Worm (Caenorhabditis elegans) whole organism, mixed stage, embryonic: ENCODE data around the gene let-711.

ENCODE experiments used
- M03D4.4 ChIP-seq: sonication (generic microtip); optimal IDR thresholded peaks from 2 replicates; lab custom pipeline; 2017; ENCODE audit warnings: mild to moderate bottlenecking, missing genetic modification characterization, missing compliant biosample characterization
- bed-3 ChIP-seq: fragments of 200-800 bp; sonication (Bioruptor generic); optimal IDR thresholded peaks from 3 replicates; lab custom pipeline; 2018; ENCODE audit warnings: mild to moderate bottlenecking, missing genetic modification characterization, moderate library complexity, missing compliant biosample characterization
- blmp-1 ChIP-seq: fragments of 150-350 bp; optimal IDR thresholded peaks from 2 replicates; lab custom pipeline; 2014; ENCODE audit warnings: missing biosample characterization, missing genetic modification characterization
- ceh-39 ChIP-seq: fragments of 150-350 bp; optimal IDR thresholded peaks from 2 replicates; lab custom pipeline; 2014; ENCODE audit warnings: missing biosample characterization, missing genetic modification characterization
- ceh-43 ChIP-seq: fragments of 200-800 bp; sonication (Bioruptor generic); optimal IDR thresholded peaks from 2 replicates; lab custom pipeline; 2018; ENCODE audit warnings: mild to moderate bottlenecking, missing genetic modification characterization, moderate library complexity, missing compliant biosample characterization
- ceh-83 ChIP-seq: fragments of 200-800 bp; sonication (Bioruptor generic); optimal IDR thresholded peaks from 2 replicates; lab custom pipeline; 2018; ENCODE audit warnings: mild to moderate bottlenecking, missing genetic modification characterization, missing compliant biosample characterization
- ces-1 ChIP-seq: fragments of 150-350 bp; optimal IDR thresholded peaks from 2 replicates; lab custom pipeline; 2014; ENCODE audit warnings: missing biosample characterization, missing genetic modification reagents, missing genetic modification characterization
- cnd-1 ChIP-seq: fragments of 200-800 bp; sonication (Bioruptor generic); optimal IDR thresholded peaks from 2 replicates; lab custom pipeline; 2018; ENCODE audit warnings: mild to moderate bottlenecking, missing genetic modification characterization, missing compliant biosample characterization
- drap-1 ChIP-seq: fragments of 200-800 bp; sonication (Bioruptor generic); optimal IDR thresholded peaks from 3 replicates; lab custom pipeline; 2018; ENCODE audit warnings: mild to moderate bottlenecking, missing genetic modification characterization, missing compliant biosample characterization
- elt-1 ChIP-seq: sonication (generic microtip); optimal IDR thresholded peaks from 2 replicates; lab custom pipeline; 2017; ENCODE audit warnings: missing genetic modification characterization, mild to moderate bottlenecking, missing compliant biosample characterization, antibody characterized with exemption, moderate library complexity, borderline replicate concordance; ENCODE audit not compliant: insufficient read depth
- elt-3 ChIP-seq: fragments of 150-350 bp; optimal IDR thresholded peaks from 2 replicates; lab custom pipeline; 2014; ENCODE audit warnings: missing biosample characterization, missing genetic modification characterization
- flh-1 ChIP-seq: fragments of 200-800 bp; sonication (Bioruptor generic); optimal IDR thresholded peaks from 2 replicates; lab custom pipeline; 2018; ENCODE audit warnings: mild to moderate bottlenecking, missing genetic modification characterization, moderate library complexity, missing compliant biosample characterization
- ham-2 ChIP-seq: fragments of 200-800 bp; sonication (Bioruptor generic); optimal IDR thresholded peaks from 2 replicates; lab custom pipeline; 2018; ENCODE audit warnings: mild to moderate bottlenecking, missing genetic modification characterization, missing compliant biosample characterization
- hlh-1 ChIP-seq: fragments of 150-350 bp; optimal IDR thresholded peaks from 2 replicates; lab custom pipeline; 2014; ENCODE audit warnings: missing biosample characterization, missing genetic modification reagents, missing genetic modification characterization
- lin-13 ChIP-seq: fragments of 150-350 bp; optimal IDR thresholded peaks from 2 replicates; lab custom pipeline; 2014; ENCODE audit warnings: missing biosample characterization, missing genetic modification characterization
- lin-32 ChIP-seq: fragments of 200-800 bp; sonication (Bioruptor generic); optimal IDR thresholded peaks from 2 replicates; lab custom pipeline; 2018; ENCODE audit warnings: mild to moderate bottlenecking, missing genetic modification characterization, missing compliant biosample characterization
- lsy-2 ChIP-seq: fragments of 150-350 bp; optimal IDR thresholded peaks from 2 replicates; lab custom pipeline; 2014; ENCODE audit warnings: missing biosample characterization, missing genetic modification characterization
- mab-5 ChIP-seq: fragments of 150-350 bp; optimal IDR thresholded peaks from 2 replicates; lab custom pipeline; 2014; ENCODE audit warnings: missing biosample characterization, missing genetic modification characterization
- mep-1 ChIP-seq: fragments of 150-350 bp; optimal IDR thresholded peaks from 2 replicates; lab custom pipeline; 2017; ENCODE audit warnings: missing biosample characterization, missing genetic modification reagents, missing genetic modification characterization, inconsistent platforms
- mls-2 ChIP-seq: sonication (generic microtip); optimal IDR thresholded peaks from 2 replicates; lab custom pipeline; 2016; ENCODE audit warnings: mild to moderate bottlenecking, missing genetic modification characterization, moderate library complexity, missing compliant biosample characterization
- nhr-12 ChIP-seq: fragments of 150-350 bp; optimal IDR thresholded peaks from 2 replicates; lab custom pipeline; 2014; ENCODE audit warnings: missing biosample characterization, missing genetic modification characterization
- nhr-2 ChIP-seq: fragments of 150-350 bp; optimal IDR thresholded peaks from 2 replicates; lab custom pipeline; 2014; ENCODE audit warnings: missing biosample characterization, missing genetic modification characterization
- nhr-237 ChIP-seq: fragments of 150-350 bp; optimal IDR thresholded peaks from 2 replicates; lab custom pipeline; 2014; ENCODE audit warnings: missing biosample characterization, missing genetic modification characterization
- nhr-28 ChIP-seq: fragments of 150-350 bp; optimal IDR thresholded peaks from 2 replicates; lab custom pipeline; 2014; ENCODE audit warnings: missing biosample characterization, missing genetic modification characterization
- nhr-76 ChIP-seq: sonication (generic microtip); optimal IDR thresholded peaks from 2 replicates; lab custom pipeline; 2017; ENCODE audit warnings: missing biosample characterization, missing genetic modification characterization
- pha-4 ChIP-seq: fragments of 150-350 bp; optimal IDR thresholded peaks from 2 replicates; lab custom pipeline; 2018; ENCODE audit warnings: missing biosample characterization, missing genetic modification reagents, missing genetic modification characterization
- sem-2 ChIP-seq: fragments of 200-800 bp; sonication (Bioruptor generic); optimal IDR thresholded peaks from 2 replicates; lab custom pipeline; 2018; ENCODE audit warnings: mild to moderate bottlenecking, missing genetic modification characterization, missing compliant biosample characterization
- snpc-4 ChIP-seq: fragments of 150-350 bp; optimal IDR thresholded peaks from 2 replicates; lab custom pipeline; 2014; ENCODE audit warnings: missing biosample characterization, missing genetic modification characterization
- sptf-1 ChIP-seq: sonication (generic microtip); optimal IDR thresholded peaks from 2 replicates; lab custom pipeline; 2017; ENCODE audit warnings: mild to moderate bottlenecking, missing genetic modification characterization, moderate library complexity, missing compliant biosample characterization
- tbx-8 ChIP-seq: fragments of 200-800 bp; sonication (Bioruptor generic); optimal IDR thresholded peaks from 2 replicates; lab custom pipeline; 2018; ENCODE audit warnings: mild to moderate bottlenecking, missing genetic modification characterization, moderate library complexity, missing compliant biosample characterization
- unc-120 ChIP-seq: sonication (generic microtip); optimal IDR thresholded peaks from 2 replicates; lab custom pipeline; 2017; ENCODE audit warnings: missing genetic modification characterization, missing compliant biosample characterization; ENCODE audit not compliant: poor library complexity, severe bottlenecking
- unc-39 ChIP-seq: fragments of 150-350 bp; optimal IDR thresholded peaks from 2 replicates; lab custom pipeline; 2014; ENCODE audit warnings: missing biosample characterization, missing genetic modification characterization
- unc-62 ChIP-seq: fragments of 150-350 bp; optimal IDR thresholded peaks from 2 replicates; lab custom pipeline; 2014; ENCODE audit warnings: missing biosample characterization, missing genetic modification reagents, missing genetic modification characterization
- zip-8 ChIP-seq: fragments of 150-350 bp; optimal IDR thresholded peaks from 2 replicates; lab custom pipeline; 2014; ENCODE audit warnings: missing biosample characterization, missing genetic modification characterization
- ztf-11 ChIP-seq: fragments of 150-350 bp; optimal IDR thresholded peaks from 2 replicates; lab custom pipeline; 2014; ENCODE audit warnings: missing biosample characterization, missing genetic modification characterization

let-711 gene

DNA sequence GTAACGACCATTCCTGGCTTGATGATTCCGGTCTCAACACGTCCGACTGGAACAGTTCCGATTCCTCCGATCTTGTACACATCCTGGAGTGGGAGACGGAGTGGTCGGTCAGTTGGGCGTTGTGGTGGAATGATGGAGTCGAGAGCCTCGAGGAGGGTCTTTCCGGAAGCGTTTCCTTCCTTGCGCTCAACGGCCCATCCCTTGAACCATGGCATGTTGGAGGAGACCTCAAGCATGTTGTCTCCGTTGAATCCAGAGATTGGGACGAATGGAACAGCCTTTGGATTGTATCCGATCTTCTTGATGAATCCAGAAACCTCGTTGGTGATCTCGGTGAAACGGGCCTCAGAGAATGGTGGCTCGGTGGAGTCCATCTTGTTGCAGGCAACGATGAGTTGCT, 24.2 kb downstream of the let-711 start:
- no peak for TF ChIP-seq nhr-28 (tag; lab: Kevin White, UChicago)
- no peak for TF ChIP-seq mab-5
- no peak for TF ChIP-seq unc-120 (tag; lab: Kevin White, UChicago)
- no peak for TF ChIP-seq flh-1
- TF ChIP-seq ztf-11 (tag; lab: Kevin White, UChicago): no peak

DNA sequence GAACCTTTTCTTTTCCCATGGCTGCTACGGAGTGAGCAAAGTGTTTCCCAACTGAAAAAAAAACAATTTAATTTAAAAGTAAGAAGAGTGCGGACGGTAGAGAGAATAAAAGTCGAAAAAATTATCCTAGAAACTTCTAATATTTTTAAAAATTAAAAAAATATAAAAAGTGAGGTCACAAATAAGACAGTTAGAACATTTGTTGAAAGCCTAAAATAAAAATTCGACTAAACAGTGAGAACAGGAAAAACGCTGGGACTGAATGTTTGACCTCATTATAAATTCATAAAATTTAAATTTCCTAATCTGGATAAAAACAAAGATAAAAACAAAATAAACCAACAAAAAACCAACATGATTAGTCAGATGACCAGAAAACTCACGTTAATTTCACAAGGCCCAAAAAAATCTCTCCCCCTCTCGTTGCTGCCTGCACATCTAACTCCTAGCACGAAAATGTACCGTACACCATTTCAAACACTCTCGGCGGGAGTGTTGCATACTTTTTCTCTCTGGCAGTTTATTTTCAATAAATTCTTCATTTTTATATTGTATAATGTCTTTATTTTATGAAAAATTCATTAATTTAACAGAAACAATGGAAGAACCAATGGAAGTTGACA, 25.3 kb downstream of the let-711 start, which contains the start of the genes eef-1A.1 and rfc-4:
Gene eef-1A.1, minus strand, starts transcription at position 51 of the 623 bp plus-strand sequence.
Gene rfc-4, plus strand, starts transcription at position 592 of the 623 bp plus-strand sequence.
- TF ChIP-seq nhr-12 (tag; lab: Kevin White, UChicago) (no peak), mep-1 (peak; percentile 97), unc-39 (no peak), bed-3 (peak; percentile 18), nhr-2 (peak; percentile 80), elt-3 (tag; lab: Kevin White, UChicago) (peak; percentile 63), nhr-28 (tag; lab: Kevin White, UChicago) (no peak), tbx-8 (no peak), elt-1 (tag; lab: Kevin White, UChicago) (no peak), unc-120 (tag; lab: Kevin White, UChicago) (peak; percentile 76), ceh-39 (tag; lab: Kevin White, UChicago) (peak; percentile 97), mls-2 (tag; lab: Kevin White, UChicago) (peak; percentile 58), lin-32 (GFP tag; lab: Kevin White, UChicago) (no peak), M03D4.4 (peak; percentile 73), ztf-11 (tag; lab: Kevin White, UChicago) (peak; percentile 79), pha-4 (peak; percentile 97), sem-2 (GFP tag; lab: Kevin White, UChicago) (no peak), snpc-4 (no peak), nhr-76 (tag; lab: Kevin White, UChicago) (no peak), nhr-237 (tag; lab: Kevin White, UChicago) (peak; percentile 96), ceh-83 (GFP tag; lab: Kevin White, UChicago) (no peak), zip-8 (no peak), flh-1 (no peak), blmp-1 (peak; percentile 19), sptf-1 (tag; lab: Kevin White, UChicago) (peak; percentile 87), lsy-2 (tag; lab: Kevin White, UChicago) (peak; percentile 100), unc-62 (GFP tag; lab: Kevin White, UChicago) (peak; percentile 85), drap-1 (GFP tag; lab: Kevin White, UChicago) (peak; percentile 71), ceh-43 (GFP tag; lab: Kevin White, UChicago) (peak; percentile 39), lin-13 (tag; lab: Kevin White, UChicago) (peak; percentile 91), cnd-1 (peak; percentile 31), ham-2 (GFP tag; lab: Kevin White, UChicago) (no peak), mab-5 (peak; percentile 75), ces-1 (GFP tag; lab: Kevin White, UChicago) (peak; percentile 89), hlh-1 (tag; lab: Kevin White, UChicago) (peak; percentile 83)

DNA sequence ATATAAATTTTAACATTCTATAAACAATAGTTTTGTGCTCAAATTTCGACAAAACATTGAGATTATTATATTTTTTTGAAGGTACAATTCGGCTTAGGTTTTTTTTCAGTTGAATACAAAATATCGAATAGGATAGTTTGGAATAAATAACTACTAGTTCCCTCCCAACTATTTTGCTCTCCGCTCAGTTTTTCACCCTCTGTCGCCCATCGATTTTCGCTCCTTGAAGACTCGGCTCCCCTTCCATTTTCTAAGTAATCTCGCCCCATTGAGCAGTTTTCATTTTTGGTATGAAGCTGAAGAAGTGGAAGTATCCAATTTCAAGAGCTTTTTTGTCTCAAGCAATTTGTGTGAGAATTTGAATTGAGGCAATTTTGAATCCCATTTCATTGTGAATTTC, 27.2 kb downstream of the let-711 start, which contains the start of gene F31E3.2:
Gene F31E3.2, plus strand, starts transcription at position 301 of the 400 bp plus-strand sequence.
- TF ChIP-seq zip-8 (no peak), hlh-1 (tag; lab: Kevin White, UChicago) (no peak), lin-13 (tag; lab: Kevin White, UChicago) (no peak), nhr-2 (no peak), sptf-1 (tag; lab: Kevin White, UChicago) (no peak), lsy-2 (tag; lab: Kevin White, UChicago) (no peak), unc-39 (no peak), ztf-11 (tag; lab: Kevin White, UChicago) (no peak)

DNA sequence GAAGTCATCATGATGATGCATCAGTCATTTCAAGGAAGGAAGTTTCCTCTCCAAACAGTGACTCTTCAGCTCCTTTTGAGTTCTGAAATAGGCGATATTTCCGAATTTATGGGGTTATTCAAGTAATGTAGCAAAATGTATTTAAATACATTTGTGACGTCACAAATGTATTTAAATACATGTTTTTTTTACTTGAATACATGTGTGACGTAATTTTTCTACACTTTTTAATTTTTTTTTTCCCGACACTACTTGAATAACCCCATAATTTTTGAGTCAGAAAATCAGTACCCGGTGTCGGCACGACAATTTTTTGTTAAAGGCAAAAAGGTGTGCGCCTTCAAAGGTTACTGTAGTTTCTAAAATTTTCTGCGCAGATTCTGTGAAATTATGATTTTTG, 28.4 kb downstream of the let-711 start:
- no peak for TF ChIP-seq unc-39
- TF ChIP-seq zip-8: peak; percentile 91
- TF ChIP-seq bed-3: no peak
